Worm (Caenorhabditis elegans): ENCODE measurements around the gene C45B11.5.

- TF ChIP-seq ama-1 (optimal IDR thresholded peaks at IDR 0.05), result no peak
- TF ChIP-seq ceh-36 (tag; optimal IDR thresholded peaks at IDR 0.05), result no peak
- no peak for TF ChIP-seq sea-1 (GFP tag; conservative IDR thresholded peaks at IDR 0.05)
- TF ChIP-seq tra-4 (tag; optimal IDR thresholded peaks at IDR 0.05), result no peak
- no peak for TF ChIP-seq F13C5.2 (tag; optimal IDR thresholded peaks at IDR 0.05)
- no peak for TF ChIP-seq ceh-13 (GFP tag; optimal IDR thresholded peaks at IDR 0.05)
- TF ChIP-seq hnd-1 (tag; optimal IDR thresholded peaks at IDR 0.05), result no peak
- TF ChIP-seq aly-1 (tag; optimal IDR thresholded peaks at IDR 0.05), result no peak
- TF ChIP-seq ets-7 (tag; optimal IDR thresholded peaks at IDR 0.05), result no peak
- no peak for TF ChIP-seq scrt-1 (GFP tag; IDR thresholded peaks at IDR 0.05)
These were observed 18.8 kb upstream of the C45B11.5 start, which contains the start of the genes C13G3.12 and hot-6 for ce11 chrV:11022817-11023216.

Measured in whole organism, early embryonic.